Worm (Caenorhabditis elegans) whole organism, L4/young adult: Measurements from ENCODE around the gene siah-1.

ENCODE experiments used
- W03F9.2 ChIP-seq: fragments of 150-350 bp; optimal IDR thresholded peaks from 2 replicates; lab custom pipeline; 2014; ENCODE audit warnings: missing biosample characterization, missing genetic modification characterization
- him-1 ChIP-seq: sonication (generic microtip); optimal IDR thresholded peaks from 2 replicates; lab custom pipeline; 2016; ENCODE audit warnings: missing genotype, missing genetic modification reagents, missing genetic modification characterization, missing compliant biosample characterization

- no peak for TF ChIP-seq W03F9.2 (tag; lab: Kevin White, UChicago)
- no peak for TF ChIP-seq him-1 (tag; lab: Kevin White, UChicago)
Observed at ce11 chrIV:3783910-3784309, 40.1 kb downstream of the siah-1 start, which contains the start of gene glct-6.
